Fruit fly (Drosophila melanogaster): Measurements from ENCODE around the gene CG12811.

Gene CG12811

DNA sequence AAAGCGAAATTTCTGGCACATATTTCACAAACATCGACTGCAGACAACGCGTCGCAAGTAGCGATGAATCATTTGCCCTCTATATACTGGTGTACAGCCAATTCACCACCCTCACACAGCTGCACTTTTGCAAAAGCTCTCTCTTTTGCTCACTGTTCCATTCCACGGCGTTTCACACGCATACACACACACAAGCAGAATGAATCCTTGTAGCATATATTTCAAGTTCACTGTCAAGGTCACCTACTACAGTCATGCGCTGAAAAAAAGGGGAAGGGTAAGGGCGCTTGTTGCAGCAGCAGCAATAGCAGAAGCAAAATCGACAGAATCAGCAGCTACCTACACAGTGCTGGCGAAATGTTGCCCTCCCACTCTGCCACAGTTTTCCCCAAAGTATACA is 32.1 kb upstream of the CG12811 start:
- TF ChIP-seq pdm3 (GFP tag; optimal IDR thresholded peaks at IDR 0.05): no peak
- TF ChIP-seq net (GFP tag; optimal IDR thresholded peaks at IDR 0.05): no peak
- peak; percentile 23 for TF ChIP-seq Eip75B (GFP tag; optimal IDR thresholded peaks at IDR 0.05)
- TF ChIP-seq CG9139 (GFP tag; optimal IDR thresholded peaks at IDR 0.05): no peak
- TF ChIP-seq Hr38 (GFP tag; optimal IDR thresholded peaks at IDR 0.05): no peak
- no peak for TF ChIP-seq dsx (GFP tag; optimal IDR thresholded peaks at IDR 0.05; ENCODE audit: poor library complexity, severe bottlenecking)
- TF ChIP-seq esn (GFP tag; optimal IDR thresholded peaks at IDR 0.05): no peak
- TF ChIP-seq Blimp-1 (GFP tag; optimal IDR thresholded peaks at IDR 0.05): no peak
- peak; percentile 6 for TF ChIP-seq CG6854 (GFP tag; optimal IDR thresholded peaks at IDR 0.05)
- no peak for TF ChIP-seq fkh (GFP tag; optimal IDR thresholded peaks at IDR 0.05)
- no peak for TF ChIP-seq fd59A (GFP tag; optimal IDR thresholded peaks at IDR 0.05)
- no peak for TF ChIP-seq CG7368 (GFP tag; optimal IDR thresholded peaks at IDR 0.05)
- no peak for TF ChIP-seq Sox102F (GFP tag; optimal IDR thresholded peaks at IDR 0.05)
- 0 out of 3 replicates have a peak, but pooled peaks have one; percentile 11 for TF ChIP-seq CG6163 (GFP tag; IDR thresholded peaks at IDR 0.05)
- no peak for TF ChIP-seq CG34406 (GFP tag; optimal IDR thresholded peaks at IDR 0.05)
- TF ChIP-seq CG11762 (GFP tag; optimal IDR thresholded peaks at IDR 0.05; ENCODE audit: insufficient read depth): no peak
- no peak for TF ChIP-seq topi (GFP tag; optimal IDR thresholded peaks at IDR 0.05)
- no peak for TF ChIP-seq CG1621 (tag; optimal IDR thresholded peaks at IDR 0.05)
- no peak for TF ChIP-seq fd85E (GFP tag; optimal IDR thresholded peaks at IDR 0.05)
- TF ChIP-seq CG8119 (GFP tag; IDR thresholded peaks at IDR 0.05): no peak
- TF ChIP-seq dac (GFP tag; optimal IDR thresholded peaks at IDR 0.05): no peak
- TF ChIP-seq Hr39 (GFP tag; optimal IDR thresholded peaks at IDR 0.05): peak; percentile 29
- no peak for TF ChIP-seq lz (GFP tag; optimal IDR thresholded peaks at IDR 0.05)
- TF ChIP-seq salr (GFP tag; optimal IDR thresholded peaks at IDR 0.05): peak in 1 of 2 experiments; percentile 17
- TF ChIP-seq cyc (GFP tag; optimal IDR thresholded peaks at IDR 0.05): no peak
- TF ChIP-seq CG32006 (GFP tag; optimal IDR thresholded peaks at IDR 0.05): no peak
- no peak for TF ChIP-seq CG4318 (GFP tag; optimal IDR thresholded peaks at IDR 0.05)
- peak; percentile 25 for TF ChIP-seq vri (GFP tag; optimal IDR thresholded peaks at IDR 0.05)
- peak in 1 of 2 experiments; percentile 14 for TF ChIP-seq ss (GFP tag; optimal IDR thresholded peaks at IDR 0.05)
- no peak for TF ChIP-seq Hr4 (GFP tag; optimal IDR thresholded peaks at IDR 0.05)
- TF ChIP-seq CG3032 (tag; optimal IDR thresholded peaks at IDR 0.05): peak; percentile 6

DNA sequence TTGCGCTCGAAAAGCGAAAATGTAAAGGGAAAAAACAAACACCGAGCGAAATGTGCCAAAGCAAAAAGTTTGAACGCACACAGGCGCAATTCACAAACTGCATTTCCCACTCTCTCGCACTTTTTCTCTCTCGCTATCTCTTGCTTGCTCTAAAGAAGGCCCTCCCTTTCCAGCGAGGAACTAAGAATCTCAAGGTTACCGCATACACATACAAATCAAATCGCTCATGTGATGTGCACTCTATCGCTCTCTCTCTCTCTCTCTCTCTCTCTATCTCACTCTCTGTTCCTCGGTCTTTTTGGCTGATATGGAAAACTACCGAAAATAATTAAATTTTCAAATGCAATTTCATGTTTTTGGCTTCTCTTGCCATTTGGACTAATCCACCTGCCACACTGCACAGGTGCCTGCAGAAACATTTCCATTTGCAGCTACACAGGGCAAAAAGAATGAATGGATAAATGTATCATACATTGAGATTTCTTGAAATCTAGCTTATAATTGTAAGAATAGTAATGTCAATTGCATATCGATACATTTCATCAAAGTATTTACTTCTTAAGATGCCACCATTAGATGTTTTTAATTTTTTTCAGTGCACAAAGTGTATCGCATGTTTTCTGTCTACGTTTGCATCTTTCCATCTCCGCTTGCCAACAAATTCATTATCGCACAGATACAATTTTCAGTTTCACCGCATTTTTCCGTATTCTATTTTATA is 30.8 kb upstream of the CG12811 start:
- TF ChIP-seq CG32006 (GFP tag; optimal IDR thresholded peaks at IDR 0.05) (peak; percentile 81), CG8319 (GFP tag; optimal IDR thresholded peaks at IDR 0.05) (peak; percentile 56), dac (GFP tag; optimal IDR thresholded peaks at IDR 0.05) (peak; percentile 13), CG10631 (GFP tag; optimal IDR thresholded peaks at IDR 0.05) (peak; percentile 73), CG11294 (GFP tag; IDR thresholded peaks at IDR 0.05) (peak; percentile 80), svp (GFP tag) (peak; percentile 23), Hr39 (GFP tag; optimal IDR thresholded peaks at IDR 0.05) (peak; percentile 54), CG6854 (GFP tag; optimal IDR thresholded peaks at IDR 0.05) (no peak), CG15336 (GFP tag; IDR thresholded peaks at IDR 0.05) (peak; percentile 82), Eip78C (GFP tag) (peak; percentile 92), Gug (GFP tag; IDR thresholded peaks at IDR 0.05) (peak; percentile 78), CG6163 (GFP tag; IDR thresholded peaks at IDR 0.05) (peak; percentile 84), Lpt (GFP tag; optimal IDR thresholded peaks at IDR 0.05) (peak; percentile 37), CG31627 (GFP tag; optimal IDR thresholded peaks at IDR 0.05) (peak; percentile 68), Ets21C (GFP tag; optimal IDR thresholded peaks at IDR 0.05) (peak; percentile 43), achi (GFP tag; optimal IDR thresholded peaks at IDR 0.05) (peak; percentile 72), Sox102F (GFP tag; optimal IDR thresholded peaks at IDR 0.05) (peak; percentile 26), CG1621 (tag; optimal IDR thresholded peaks at IDR 0.05) (peak; percentile 73), spab (GFP tag; optimal IDR thresholded peaks at IDR 0.05) (peak; percentile 47), cyc (GFP tag; optimal IDR thresholded peaks at IDR 0.05) (peak; percentile 46), fd85E (GFP tag; optimal IDR thresholded peaks at IDR 0.05) (no peak), Hr4 (GFP tag; optimal IDR thresholded peaks at IDR 0.05) (peak; percentile 84), pdm3 (GFP tag; optimal IDR thresholded peaks at IDR 0.05) (peak; percentile 74), Eip93F (GFP tag; optimal IDR thresholded peaks at IDR 0.05) (no peak), CG34406 (GFP tag; optimal IDR thresholded peaks at IDR 0.05) (peak; percentile 43), CG6276 (GFP tag; optimal IDR thresholded peaks at IDR 0.05) (peak; percentile 36), Eip75B (GFP tag; optimal IDR thresholded peaks at IDR 0.05) (peak; percentile 65), vri (GFP tag; optimal IDR thresholded peaks at IDR 0.05) (peak; percentile 50), topi (GFP tag; optimal IDR thresholded peaks at IDR 0.05) (peak; percentile 51), CG8632 (GFP tag; optimal IDR thresholded peaks at IDR 0.05) (peak; percentile 39), salr (GFP tag; optimal IDR thresholded peaks at IDR 0.05) (peak; percentile 17 to 51), fkh (GFP tag; optimal IDR thresholded peaks at IDR 0.05) (no peak), Smox (GFP tag; optimal IDR thresholded peaks at IDR 0.05) (peak; percentile 45)
